Worm (Caenorhabditis elegans) whole organism, late embryonic: Measurements from ENCODE around the gene F28H6.6.

Experiments used
- che-1 ChIP-seq: sonication (generic microtip); optimal IDR thresholded peaks from 2 replicates; lab custom pipeline; 2016; ENCODE audit warnings: mild to moderate bottlenecking, missing genetic modification characterization, missing compliant biosample characterization
- hlh-30 ChIP-seq: sonication (generic microtip); optimal IDR thresholded peaks from 2 replicates; lab custom pipeline; 2017; ENCODE audit warnings: antibody characterized with exemption, missing genetic modification characterization, missing compliant biosample characterization; ENCODE audit not compliant: insufficient read depth
- mec-3 ChIP-seq: sonication (generic microtip); optimal IDR thresholded peaks from 2 replicates; lab custom pipeline; 2016; ENCODE audit warnings: borderline replicate concordance, missing genetic modification characterization, missing compliant biosample characterization
- nhr-11 ChIP-seq: fragments of 150-350 bp; optimal IDR thresholded peaks from 2 replicates; lab custom pipeline; 2014; ENCODE audit warnings: missing biosample characterization, missing genetic modification characterization
- odd-2 ChIP-seq: sonication (generic microtip); optimal IDR thresholded peaks from 2 replicates; lab custom pipeline; 2017; ENCODE audit warnings: antibody characterized with exemption, mild to moderate bottlenecking, missing genetic modification characterization, missing compliant biosample characterization
- pha-2 ChIP-seq: sonication (generic microtip); optimal IDR thresholded peaks from 2 replicates; lab custom pipeline; 2017; ENCODE audit warnings: mild to moderate bottlenecking, missing genetic modification characterization, missing compliant biosample characterization

DNA sequence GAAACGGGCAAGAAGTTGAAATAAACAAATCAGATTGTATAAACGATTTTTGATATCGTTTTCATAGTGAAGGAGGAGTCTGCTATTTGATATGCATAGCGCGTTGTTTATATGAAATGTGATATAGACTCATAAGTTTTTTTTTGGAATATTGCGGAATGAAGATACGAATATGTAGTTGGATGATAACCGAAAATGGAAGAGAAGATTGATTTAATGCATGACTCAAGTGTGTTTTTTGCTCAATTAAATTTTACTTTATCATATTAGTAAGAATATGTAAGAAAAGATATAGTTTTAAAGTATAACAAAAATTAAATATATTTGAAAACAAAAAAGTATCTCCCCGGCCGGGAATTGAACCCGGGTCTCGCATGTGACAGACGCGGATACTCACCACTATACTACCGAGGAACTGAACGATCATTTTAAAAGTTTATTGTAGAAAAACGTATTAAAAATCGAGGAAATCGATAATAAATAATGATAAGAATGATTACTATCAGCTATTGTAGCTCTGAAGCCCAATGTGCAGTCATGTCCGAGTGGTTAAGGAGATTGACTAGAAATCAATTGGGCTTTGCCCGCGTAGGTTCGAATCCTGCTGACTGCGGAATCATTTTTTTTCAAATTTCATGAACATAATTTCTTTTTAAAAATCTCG is 36.1 kb upstream of the F28H6.6 start, which contains the start of gene lgc-25:
- TF ChIP-seq mec-3 = no peak
- no peak for TF ChIP-seq hlh-30 (tag; lab: Kevin White, UChicago)
- TF ChIP-seq che-1 (tag; lab: Kevin White, UChicago) = no peak
- no peak for TF ChIP-seq odd-2 (tag; lab: Kevin White, UChicago)
- TF ChIP-seq pha-2 (tag; lab: Kevin White, UChicago) = no peak
- no peak for TF ChIP-seq nhr-11 (tag; lab: Kevin White, UChicago)
